Worm (Caenorhabditis elegans): ENCODE measurements around the gene ver-1.

DNA sequence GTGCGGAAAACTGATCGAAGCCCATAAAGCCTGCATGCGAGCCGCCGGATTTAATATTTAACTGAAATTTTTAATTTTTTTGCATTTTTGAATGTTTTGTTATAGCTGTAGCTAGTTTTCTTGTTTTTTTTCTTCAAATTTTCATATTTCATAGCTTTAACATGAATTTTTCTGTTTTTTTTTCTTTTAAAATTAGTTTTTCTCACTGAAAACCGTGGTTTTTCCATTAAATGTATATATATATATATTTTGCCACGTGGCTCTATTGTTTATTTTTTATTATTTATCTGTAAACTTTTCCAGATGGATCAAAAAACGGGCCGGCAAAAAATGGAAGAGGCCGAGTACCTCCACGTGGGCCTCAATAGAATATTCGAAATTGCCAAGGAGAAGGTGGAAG, 35.2 kb downstream of the ver-1 start, which contains the start of gene sec-20:
- TF ChIP-seq med-1 (GFP tag; optimal IDR thresholded peaks at IDR 0.05; ENCODE audit: insufficient read depth) (no peak), tab-1 (GFP tag; IDR thresholded peaks at IDR 0.05) (no peak), ztf-29 (GFP tag; IDR thresholded peaks at IDR 0.05) (no peak), flt-1 (GFP tag; IDR thresholded peaks at IDR 0.05) (no peak), ztf-23 (GFP tag; IDR thresholded peaks at IDR 0.05) (no peak), cog-1 (tag; optimal IDR thresholded peaks at IDR 0.05) (no peak), T22C8.4 (GFP tag; IDR thresholded peaks at IDR 0.05) (no peak), klf-2 (GFP tag; conservative IDR thresholded peaks at IDR 0.05) (no peak), ref-1 (GFP tag; conservative IDR thresholded peaks at IDR 0.05) (no peak)
